Fruit fly (Drosophila melanogaster) whole organism, embryonic: ENCODE results near the gene CG45011.
A peak's percentile ranks its signal among the peaks of the same experiment; 100 is the strongest.

Experiments
- Adf1 ChIP-seq: fragments of 200-800 bp; sonication (Bioruptor generic); IDR thresholded peaks from 2 replicates; pipeline ENCODE4 v1.3.6; 2022; ENCODE audit warnings: missing biosample characterization, missing genetic modification characterization
- CG1024 ChIP-seq: fragments of 200-800 bp; sonication (Bioruptor generic); IDR thresholded peaks from 2 replicates; pipeline ENCODE4 v1.3.6; 2022; ENCODE audit warnings: missing biosample characterization, missing genetic modification characterization
- CG10462 ChIP-seq: fragments of 200-800 bp; sonication (Bioruptor generic); optimal IDR thresholded peaks from 2 replicates; lab custom pipeline; 2016; ENCODE audit warnings: missing biosample characterization, missing genetic modification characterization
- CG14667 ChIP-seq: fragments of 200-800 bp; sonication (Bioruptor generic); IDR thresholded peaks from 2 replicates; pipeline ENCODE4 v1.3.6; 2022; ENCODE audit warnings: missing biosample characterization, missing genetic modification characterization
- CG14965 ChIP-seq: fragments of 200-800 bp; sonication (Bioruptor generic); optimal IDR thresholded peaks from 2 replicates; lab custom pipeline; 2016; ENCODE audit warnings: missing biosample characterization, missing genetic modification characterization, borderline replicate concordance
- CG15514 ChIP-seq: fragments of 200-800 bp; sonication (Bioruptor generic); optimal IDR thresholded peaks from 3 replicates; lab custom pipeline; 2017; ENCODE audit warnings: missing biosample characterization, missing genetic modification characterization, mild to moderate bottlenecking, moderate library complexity, missing genetic modification reagents
- CG17385 ChIP-seq: fragments of 200-800 bp; sonication (Bioruptor generic); optimal IDR thresholded peaks from 3 replicates; lab custom pipeline; 2018; ENCODE audit warnings: missing biosample characterization, mild to moderate bottlenecking, missing genetic modification characterization
- CG2678 ChIP-seq: fragments of 200-800 bp; sonication (Bioruptor generic); optimal IDR thresholded peaks from 3 replicates; lab custom pipeline; 2019; ENCODE audit warnings: missing biosample characterization, mild to moderate bottlenecking, missing genetic modification characterization, moderate library complexity
- CG2889 ChIP-seq: fragments of 200-800 bp; sonication (Bioruptor generic); IDR thresholded peaks from 3 replicates; pipeline ENCODE4 v1.3.6; 2022; ENCODE audit warnings: missing biosample characterization, missing genetic modification characterization
- CG31365 ChIP-seq: fragments of 200-800 bp; sonication (Bioruptor generic); optimal IDR thresholded peaks from 2 replicates; lab custom pipeline; 2018; ENCODE audit warnings: missing biosample characterization, mild to moderate bottlenecking, missing genetic modification characterization
- CG32532 ChIP-seq: fragments of 200-800 bp; sonication (Bioruptor generic); IDR thresholded peaks from 2 replicates; pipeline ENCODE4 v1.3.6; 2022; ENCODE audit warnings: missing biosample characterization, missing genetic modification characterization
- CG3281 ChIP-seq: fragments of 200-800 bp; sonication (Bioruptor generic); optimal IDR thresholded peaks from 3 replicates; lab custom pipeline; 2017; ENCODE audit warnings: missing biosample characterization, mild to moderate bottlenecking, missing genetic modification characterization
- CG4617 ChIP-seq: fragments of 200-800 bp; sonication (Bioruptor generic); optimal IDR thresholded peaks from 3 replicates; lab custom pipeline; 2016; ENCODE audit warnings: missing biosample characterization, missing genetic modification characterization, borderline replicate concordance
- CG6175 ChIP-seq: fragments of 200-800 bp; sonication (Bioruptor generic); IDR thresholded peaks from 3 replicates; pipeline ENCODE4 v1.3.6; 2022; ENCODE audit warnings: missing biosample characterization, missing genetic modification characterization
- CG7839 ChIP-seq: fragments of 200-800 bp; sonication (Bioruptor generic); optimal IDR thresholded peaks from 3 replicates; lab custom pipeline; 2018; ENCODE audit warnings: missing biosample characterization, mild to moderate bottlenecking, missing genetic modification characterization, moderate library complexity
- CG7963 ChIP-seq: fragments of 200-800 bp; sonication (Bioruptor generic); IDR thresholded peaks from 3 replicates; pipeline ENCODE4 v1.3.6; 2022; ENCODE audit warnings: missing biosample characterization, missing genetic modification characterization; ENCODE audit not compliant: partially characterized antibody
- CrebB ChIP-seq: fragments of 200-800 bp; sonication (Bioruptor generic); optimal IDR thresholded peaks from 3 replicates; lab custom pipeline; 2018; ENCODE audit warnings: missing biosample characterization, mild to moderate bottlenecking, missing genetic modification characterization
- D ChIP-seq, 2 experiments: fragments of 200-800 bp in 1 of 2; fragments of >200 bp in 1 of 2; sonication (Bioruptor generic) in 1 of 2; optimal IDR thresholded peaks; 2 replicates in 1 of 2; 3 replicates in 1 of 2; lab custom pipeline; 2017; ENCODE audit warnings: mild to moderate bottlenecking in 1 of 2, missing biosample characterization in 1 of 2, missing genetic modification characterization in 1 of 2, missing genetic modification reagents in 1 of 2
- D19A ChIP-seq: fragments of 200-800 bp; optimal IDR thresholded peaks from 3 replicates; lab custom pipeline; 2019; ENCODE audit warnings: missing biosample characterization, mild to moderate bottlenecking, missing genetic modification characterization, moderate library complexity
- D19B ChIP-seq: fragments of 200-800 bp; sonication (Bioruptor generic); optimal IDR thresholded peaks from 2 replicates; lab custom pipeline; 2017; ENCODE audit warnings: missing biosample characterization, mild to moderate bottlenecking, missing genetic modification characterization
- HmgD ChIP-seq: fragments of 200-800 bp; sonication (Bioruptor generic); optimal IDR thresholded peaks from 3 replicates; lab custom pipeline; 2016; ENCODE audit warnings: missing biosample characterization, missing genetic modification characterization
- MBD-R2 ChIP-seq: fragments of 200-800 bp; sonication (Bioruptor generic); IDR thresholded peaks from 2 replicates; pipeline ENCODE4 v1.3.6; 2022; ENCODE audit warnings: missing biosample characterization, missing genetic modification characterization
- MESR4 ChIP-seq: fragments of 200-800 bp; sonication (Bioruptor generic); optimal IDR thresholded peaks from 2 replicates; lab custom pipeline; 2018; ENCODE audit warnings: missing biosample characterization, mild to moderate bottlenecking, missing genetic modification characterization, moderate library complexity
- Med ChIP-seq: fragments of 200-800 bp; sonication (Bioruptor generic); peaks from one replicate; lab custom pipeline; 2016; ENCODE audit warnings: missing biosample characterization, missing genetic modification characterization, mild to moderate bottlenecking, inconsistent platforms, moderate library complexity
- Meics ChIP-seq: fragments of 200-800 bp; sonication (Bioruptor generic); optimal IDR thresholded peaks from 2 replicates; lab custom pipeline; 2017; ENCODE audit warnings: missing biosample characterization, mild to moderate bottlenecking, missing genetic modification characterization
- Sry-δ ChIP-seq: fragments of 200-800 bp; sonication (Bioruptor generic); optimal IDR thresholded peaks from 2 replicates; lab custom pipeline; 2016; ENCODE audit warnings: missing biosample characterization, missing genetic modification characterization
- YL-1 ChIP-seq: fragments of 200-800 bp; sonication (Bioruptor generic); optimal IDR thresholded peaks from 3 replicates; lab custom pipeline; 2017; ENCODE audit warnings: missing biosample characterization, mild to moderate bottlenecking, missing genetic modification characterization
- al ChIP-seq: fragments of 200-800 bp; sonication (Bioruptor generic); IDR thresholded peaks from 2 replicates; pipeline ENCODE4 v1.3.6; 2022; ENCODE audit warnings: missing biosample characterization, missing genetic modification characterization
- bab2 ChIP-seq: fragments of 200-800 bp; sonication (Bioruptor generic); optimal IDR thresholded peaks from 2 replicates; lab custom pipeline; 2016; ENCODE audit warnings: missing biosample characterization, missing genetic modification characterization
- chinmo ChIP-seq: fragments of 200-800 bp; sonication (Bioruptor generic); IDR thresholded peaks from 4 replicates; pipeline ENCODE4 v1.3.6; 2022; ENCODE audit warnings: missing biosample characterization, missing genetic modification characterization; ENCODE audit not compliant: partially characterized antibody
- crc ChIP-seq: fragments of 200-800 bp; sonication (Bioruptor generic); optimal IDR thresholded peaks from 2 replicates; lab custom pipeline; 2016; ENCODE audit warnings: missing biosample characterization, missing genetic modification characterization
- crol ChIP-seq: fragments of 200-800 bp; sonication (Bioruptor generic); IDR thresholded peaks from 2 replicates; pipeline ENCODE4 v1.3.6; 2022; ENCODE audit warnings: missing biosample characterization, missing genetic modification characterization
- exex ChIP-seq: fragments of 200-800 bp; sonication (Bioruptor generic); optimal IDR thresholded peaks from 4 replicates; lab custom pipeline; 2018; ENCODE audit warnings: missing biosample characterization, mild to moderate bottlenecking, missing genetic modification characterization, moderate library complexity
- fu2 ChIP-seq: fragments of 200-800 bp; sonication (Bioruptor generic); optimal IDR thresholded peaks from 2 replicates; lab custom pipeline; 2016; ENCODE audit warnings: missing biosample characterization, missing genetic modification characterization
- gce ChIP-seq: fragments of 200-800 bp; sonication (Bioruptor generic); IDR thresholded peaks from 3 replicates; pipeline ENCODE4 v1.3.6; 2022; ENCODE audit warnings: missing biosample characterization, missing genetic modification characterization
- gem ChIP-seq: fragments of 200-800 bp; sonication (Bioruptor generic); optimal IDR thresholded peaks from 2 replicates; lab custom pipeline; 2019; ENCODE audit warnings: missing biosample characterization, mild to moderate bottlenecking, missing genetic modification characterization, moderate library complexity
- hb ChIP-seq: fragments of 200-800 bp; sonication (Bioruptor generic); IDR thresholded peaks from 3 replicates; pipeline ENCODE4 v1.3.6; 2022; ENCODE audit warnings: missing biosample characterization, missing genetic modification characterization; ENCODE audit not compliant: partially characterized antibody
- lab ChIP-seq: fragments of 200-800 bp; sonication (Bioruptor generic); optimal IDR thresholded peaks from 3 replicates; lab custom pipeline; 2017; ENCODE audit warnings: missing biosample characterization, missing genetic modification characterization, mild to moderate bottlenecking, moderate library complexity, missing genetic modification reagents
- pho ChIP-seq: fragments of 200-800 bp; sonication (Bioruptor generic); optimal IDR thresholded peaks from 2 replicates; lab custom pipeline; 2016; ENCODE audit warnings: missing biosample characterization, missing genetic modification characterization
- row ChIP-seq: fragments of 200-800 bp; sonication (Bioruptor generic); IDR thresholded peaks from 3 replicates; pipeline ENCODE4 v1.3.6; 2022; ENCODE audit warnings: missing biosample characterization, missing genetic modification characterization
- sens ChIP-seq: fragments of 200-800 bp; sonication (Bioruptor generic); peaks from one replicate; lab custom pipeline; 2016; ENCODE audit warnings: missing biosample characterization, missing genetic modification characterization
- sisA ChIP-seq: fragments of 200-800 bp; sonication (Bioruptor generic); IDR thresholded peaks from 2 replicates; pipeline ENCODE4 v1.3.6; 2022; ENCODE audit warnings: missing biosample characterization, missing genetic modification characterization
- sna ChIP-seq: fragments of 200-800 bp; sonication (Bioruptor generic); IDR thresholded peaks from 2 replicates; pipeline ENCODE4 v1.3.6; 2022; ENCODE audit warnings: missing biosample characterization, missing genetic modification characterization; ENCODE audit not compliant: partially characterized antibody
- so ChIP-seq: fragments of 200-800 bp; sonication (Bioruptor generic); IDR thresholded peaks from 3 replicates; pipeline ENCODE4 v1.3.6; 2022; ENCODE audit warnings: missing biosample characterization, missing genetic modification characterization
- sug ChIP-seq: fragments of 200-800 bp; optimal IDR thresholded peaks from 2 replicates; lab custom pipeline; 2019; ENCODE audit warnings: missing biosample characterization, mild to moderate bottlenecking, missing genetic modification characterization, moderate library complexity
- zen2 ChIP-seq: fragments of 200-800 bp; sonication (Bioruptor generic); IDR thresholded peaks from 3 replicates; pipeline ENCODE4 v1.3.6; 2022; ENCODE audit warnings: missing biosample characterization, missing genetic modification characterization; ENCODE audit not compliant: partially characterized antibody
- zfh2 ChIP-seq: fragments of 200-800 bp; sonication (Bioruptor generic); optimal IDR thresholded peaks from 2 replicates; lab custom pipeline; 2016; ENCODE audit warnings: missing biosample characterization, missing genetic modification characterization

The CG45011 gene

dm6 chr2L:11812781-11813664, 20.9 kb upstream of the CG45011 start:
- peak; percentile 91 for TF ChIP-seq MESR4
- peak; percentile 32 for TF ChIP-seq lab (GFP tag; lab: Kevin White, UChicago)
- TF ChIP-seq hb (GFP tag; lab: Robert Waterston, UW), result peak; percentile 50; the same call in 1 of the 3 replicates
- peak; percentile 1 for TF ChIP-seq zfh2 (GFP tag; lab: Kevin White, UChicago)
- peak; percentile 27 for TF ChIP-seq exex (tag; lab: Kevin White, UChicago)
- TF ChIP-seq bab2 (GFP tag; lab: Kevin White, UChicago), result no peak
- 0 out of 3 replicates have a peak, but pooled peaks have one; percentile 17 for TF ChIP-seq row (GFP tag; lab: Robert Waterston, UW)
- peak; percentile 98 for TF ChIP-seq Adf1
- 0 out of 2 replicates have a peak, but pooled peaks have one; percentile 19 for TF ChIP-seq CG32532 (GFP tag; lab: Robert Waterston, UW)
- peak; percentile 11 for TF ChIP-seq sug
- TF ChIP-seq CG6175, result no peak
- peak; percentile 33 for TF ChIP-seq Med (GFP tag; lab: Kevin White, UChicago)
- no peak for TF ChIP-seq so (GFP tag; lab: Robert Waterston, UW)
- no peak for TF ChIP-seq fu2 (GFP tag; lab: Kevin White, UChicago)
- TF ChIP-seq gem (tag; lab: Kevin White, UChicago), result peak; percentile 27
- TF ChIP-seq Sry-δ (GFP tag; lab: Kevin White, UChicago), result no peak
- TF ChIP-seq D19A (tag; lab: Kevin White, UChicago), result peak; percentile 86
- peak; percentile 5 for TF ChIP-seq D19B
- TF ChIP-seq zen2 (GFP tag; lab: Robert Waterston, UW), result no peak
- TF ChIP-seq sens (GFP tag; lab: Kevin White, UChicago), result peak; percentile 57
- TF ChIP-seq MBD-R2 (GFP tag; lab: Robert Waterston, UW), result peak; percentile 43; the same call in 1 of the 2 replicates
- TF ChIP-seq CG2678 (tag; lab: Kevin White, UChicago), result peak; percentile 15
- TF ChIP-seq CG4617 (GFP tag; lab: Kevin White, UChicago), result peak; percentile 68
- peak; percentile 8 for TF ChIP-seq CG7839 (tag; lab: Kevin White, UChicago)
- TF ChIP-seq YL-1, result peak; percentile 33
- TF ChIP-seq sna (GFP tag; lab: Robert Waterston, UW), result 0 out of 2 replicates have a peak, but pooled peaks have one; percentile 80
- TF ChIP-seq chinmo, result 0 out of 4 replicates have a peak, but pooled peaks have one; percentile 68
- peak; percentile 15 for TF ChIP-seq CG3281 (GFP tag; lab: Kevin White, UChicago)
- no peak for TF ChIP-seq CrebB (tag; lab: Kevin White, UChicago)
- TF ChIP-seq D (optimal IDR thresholded peaks at IDR 0.05; lab: Kevin White, UChicago), result peak; percentile 28
- no peak for TF ChIP-seq D (GFP tag; optimal IDR thresholded peaks at IDR 0.05; lab: Kevin White, UChicago)
- TF ChIP-seq CG17385 (GFP tag; lab: Kevin White, UChicago), result peak; percentile 93
- peak; percentile 85 for TF ChIP-seq crol (GFP tag; lab: Robert Waterston, UW)
- peak; percentile 11 for TF ChIP-seq Meics

dm6 chr2L:11813665-11814087, 20.2 kb upstream of the CG45011 start, which contains the start of gene CycY:
Gene CycY (minus strand): TSS chr2L:11813780.
- TF ChIP-seq CG1024 (GFP tag; lab: Robert Waterston, UW) (no peak), D19B (no peak), zen2 (GFP tag; lab: Robert Waterston, UW) (no peak), Sry-δ (GFP tag; lab: Kevin White, UChicago) (peak; percentile 59), HmgD (GFP tag; lab: Kevin White, UChicago) (no peak), CG15514 (GFP tag; lab: Kevin White, UChicago) (peak; percentile 39), sisA (no peak), CG14965 (no peak), al (GFP tag; lab: Robert Waterston, UW) (no peak), CG31365 (tag; lab: Kevin White, UChicago) (no peak), crc (GFP tag; lab: Kevin White, UChicago) (no peak), CG10462 (GFP tag; lab: Kevin White, UChicago) (no peak), CG7963 (0 out of 3 replicates have a peak, but pooled peaks have one; percentile 21), pho (GFP tag; lab: Kevin White, UChicago) (no peak), CG14667 (no peak), gce (GFP tag; lab: Robert Waterston, UW) (no peak), CG2889 (GFP tag; lab: Robert Waterston, UW) (no peak), sna (GFP tag; lab: Robert Waterston, UW) (no peak; the same call in none of the 2 replicates)
